Fruit fly (Drosophila melanogaster) whole organism, embryonic: ENCODE results near the gene CG10761.

Experiments used
- Asciz ChIP-seq: fragments of 200-800 bp; sonication (Bioruptor generic); optimal IDR thresholded peaks from 2 replicates; lab custom pipeline; 2017; ENCODE audit warnings: missing biosample characterization, mild to moderate bottlenecking, missing genetic modification characterization, missing genetic modification reagents
- BtbVII ChIP-seq: fragments of 200-800 bp; sonication (Bioruptor generic); optimal IDR thresholded peaks from 3 replicates; lab custom pipeline; 2017; ENCODE audit warnings: missing biosample characterization, mild to moderate bottlenecking, missing genetic modification characterization
- C15 ChIP-seq: fragments of 200-800 bp; sonication (Bioruptor generic); IDR thresholded peaks from 3 replicates; pipeline ENCODE4 v1.3.6; 2022; ENCODE audit warnings: missing biosample characterization, missing genetic modification characterization
- CG10959 ChIP-seq: fragments of 200-800 bp; sonication (Bioruptor generic); IDR thresholded peaks from 2 replicates; pipeline ENCODE4 v1.3.6; 2022; ENCODE audit warnings: missing biosample characterization, missing genetic modification characterization
- CG1603 ChIP-seq: fragments of 200-800 bp; sonication (Bioruptor generic); optimal IDR thresholded peaks from 2 replicates; lab custom pipeline; 2019; ENCODE audit warnings: missing biosample characterization, mild to moderate bottlenecking, missing genetic modification characterization, moderate library complexity
- CG16813 ChIP-seq: fragments of 200-800 bp; sonication (Bioruptor generic); IDR thresholded peaks from 3 replicates; pipeline ENCODE4 v1.3.6; 2022; ENCODE audit warnings: missing biosample characterization, missing genetic modification characterization; ENCODE audit not compliant: partially characterized antibody
- CG17328 ChIP-seq: fragments of 200-800 bp; sonication (Bioruptor generic); IDR thresholded peaks from 2 replicates; pipeline ENCODE4 v1.3.6; 2022; ENCODE audit warnings: missing biosample characterization, missing genetic modification characterization
- CG17612 ChIP-seq: fragments of 200-800 bp; sonication (Bioruptor generic); IDR thresholded peaks from 2 replicates; pipeline ENCODE4 v1.3.6; 2022; ENCODE audit warnings: missing biosample characterization, missing genetic modification characterization
- CG17829 ChIP-seq: fragments of 200-800 bp; optimal IDR thresholded peaks from 2 replicates; lab custom pipeline; 2019; ENCODE audit warnings: missing biosample characterization, mild to moderate bottlenecking, missing genetic modification characterization, moderate library complexity
- CG2889 ChIP-seq: fragments of 200-800 bp; sonication (Bioruptor generic); IDR thresholded peaks from 3 replicates; pipeline ENCODE4 v1.3.6; 2022; ENCODE audit warnings: missing biosample characterization, missing genetic modification characterization
- CG30020 ChIP-seq: fragments of 200-800 bp; optimal IDR thresholded peaks from 2 replicates; lab custom pipeline; 2019; ENCODE audit warnings: missing biosample characterization, mild to moderate bottlenecking, missing genetic modification characterization, moderate library complexity
- CG3407 ChIP-seq: fragments of 200-800 bp; sonication (Bioruptor generic); optimal IDR thresholded peaks from 2 replicates; lab custom pipeline; 2018; ENCODE audit warnings: missing biosample characterization, mild to moderate bottlenecking, missing genetic modification characterization
- CG34224 ChIP-seq: fragments of 200-800 bp; sonication (Bioruptor generic); IDR thresholded peaks from 3 replicates; pipeline ENCODE4 v1.3.6; 2022; ENCODE audit warnings: missing biosample characterization, missing genetic modification characterization; ENCODE audit not compliant: partially characterized antibody
- CG4328 ChIP-seq: fragments of 200-800 bp; sonication (Bioruptor generic); optimal IDR thresholded peaks from 3 replicates; lab custom pipeline; 2017; ENCODE audit warnings: missing biosample characterization, missing genetic modification reagents, missing genetic modification characterization
- CG4360 ChIP-seq: fragments of 200-800 bp; sonication (Bioruptor generic); IDR thresholded peaks from 2 replicates; pipeline ENCODE4 v1.3.6; 2022; ENCODE audit warnings: missing biosample characterization, missing genetic modification characterization
- CG4617 ChIP-seq: fragments of 200-800 bp; sonication (Bioruptor generic); optimal IDR thresholded peaks from 3 replicates; lab custom pipeline; 2016; ENCODE audit warnings: missing biosample characterization, missing genetic modification characterization, borderline replicate concordance
- CG5953 ChIP-seq: fragments of 200-800 bp; sonication (Bioruptor generic); IDR thresholded peaks from 2 replicates; pipeline ENCODE4 v1.3.6; 2022; ENCODE audit warnings: missing biosample characterization, missing genetic modification characterization
- CG6791 ChIP-seq: fragments of 200-800 bp; sonication (Bioruptor generic); IDR thresholded peaks from 3 replicates; pipeline ENCODE4 v1.3.6; 2022; ENCODE audit warnings: missing biosample characterization, missing genetic modification characterization; ENCODE audit not compliant: partially characterized antibody
- CG7963 ChIP-seq: fragments of 200-800 bp; sonication (Bioruptor generic); IDR thresholded peaks from 3 replicates; pipeline ENCODE4 v1.3.6; 2022; ENCODE audit warnings: missing biosample characterization, missing genetic modification characterization; ENCODE audit not compliant: partially characterized antibody
- CG9215 ChIP-seq: fragments of 200-800 bp; sonication (Bioruptor generic); IDR thresholded peaks from 2 replicates; pipeline ENCODE4 v1.3.6; 2022; ENCODE audit warnings: missing biosample characterization, missing genetic modification characterization
- CG9797 ChIP-seq: fragments of 200-800 bp; sonication (Bioruptor generic); optimal IDR thresholded peaks from 3 replicates; lab custom pipeline; 2018; ENCODE audit warnings: missing biosample characterization, mild to moderate bottlenecking, missing genetic modification characterization
- CHES-1-like ChIP-seq: fragments of 200-800 bp; sonication (Bioruptor generic); optimal IDR thresholded peaks from 2 replicates; lab custom pipeline; 2016; ENCODE audit warnings: missing biosample characterization, missing genetic modification characterization
- Ets65A ChIP-seq: fragments of 200-800 bp; sonication (Bioruptor generic); peaks from one replicate; lab custom pipeline; 2016; ENCODE audit warnings: missing biosample characterization, missing genetic modification characterization
- H15 ChIP-seq: fragments of 200-800 bp; sonication (Bioruptor generic); IDR thresholded peaks from 3 replicates; pipeline ENCODE4 v1.3.6; 2022; ENCODE audit warnings: missing biosample characterization, missing genetic modification characterization
- HLH4C ChIP-seq: fragments of 200-800 bp; sonication (Bioruptor generic); IDR thresholded peaks from 3 replicates; pipeline ENCODE4 v1.3.6; 2022; ENCODE audit warnings: missing biosample characterization, missing genetic modification characterization; ENCODE audit not compliant: partially characterized antibody
- Hr51 ChIP-seq, 2 experiments: fragments of 200-800 bp; sonication (Bioruptor generic); optimal IDR thresholded peaks; 2 replicates in 1 of 2; 3 replicates in 1 of 2; lab custom pipeline; 2016 to 2018; ENCODE audit warnings: missing biosample characterization in 2 of 2, missing genetic modification characterization in 2 of 2, mild to moderate bottlenecking in 1 of 2, moderate library complexity in 1 of 2
- Hr78 ChIP-seq, 2 experiments: fragments of 200-800 bp in 1 of 2; fragments of >200 bp in 1 of 2; sonication (Bioruptor generic) in 1 of 2; optimal IDR thresholded peaks; 2 replicates each; lab custom pipeline; 2017 to 2019; ENCODE audit warnings: missing biosample characterization in 2 of 2, missing genetic modification characterization in 2 of 2, mild to moderate bottlenecking in 1 of 2, moderate library complexity in 1 of 2
- MBD-R2 ChIP-seq: fragments of 200-800 bp; sonication (Bioruptor generic); IDR thresholded peaks from 2 replicates; pipeline ENCODE4 v1.3.6; 2022; ENCODE audit warnings: missing biosample characterization, missing genetic modification characterization
- MESR4 ChIP-seq: fragments of 200-800 bp; sonication (Bioruptor generic); optimal IDR thresholded peaks from 2 replicates; lab custom pipeline; 2018; ENCODE audit warnings: missing biosample characterization, mild to moderate bottlenecking, missing genetic modification characterization, moderate library complexity
- Myb ChIP-seq: fragments of 200-800 bp; sonication (Bioruptor generic); optimal IDR thresholded peaks from 2 replicates; lab custom pipeline; 2016; ENCODE audit warnings: missing biosample characterization, missing genetic modification characterization
- Rx ChIP-seq: fragments of 200-800 bp; sonication (Bioruptor generic); IDR thresholded peaks from 2 replicates; pipeline ENCODE4 v1.3.6; 2022; ENCODE audit warnings: missing biosample characterization, missing genetic modification characterization
- Scr ChIP-seq: fragments of 200-800 bp; sonication (Bioruptor generic); IDR thresholded peaks from 2 replicates; pipeline ENCODE4 v1.3.6; 2022; ENCODE audit warnings: missing biosample characterization, missing genetic modification characterization; ENCODE audit not compliant: partially characterized antibody
- Tbp ChIP-seq: fragments of >200 bp; optimal IDR thresholded peaks from 2 replicates; lab custom pipeline; 2018; ENCODE audit warnings: missing biosample characterization, missing genetic modification characterization
- ato ChIP-seq: fragments of 200-800 bp; sonication (Bioruptor generic); IDR thresholded peaks from 2 replicates; pipeline ENCODE4 v1.3.6; 2022; ENCODE audit warnings: missing biosample characterization, missing genetic modification characterization; ENCODE audit not compliant: partially characterized antibody
- chinmo ChIP-seq: fragments of 200-800 bp; sonication (Bioruptor generic); IDR thresholded peaks from 4 replicates; pipeline ENCODE4 v1.3.6; 2022; ENCODE audit warnings: missing biosample characterization, missing genetic modification characterization; ENCODE audit not compliant: partially characterized antibody
- ci ChIP-seq: fragments of 200-800 bp; sonication (Bioruptor generic); IDR thresholded peaks from 3 replicates; pipeline ENCODE4 v1.3.6; 2022; ENCODE audit warnings: missing biosample characterization, missing genetic modification characterization
- da ChIP-seq: fragments of 200-800 bp; sonication (Bioruptor generic); optimal IDR thresholded peaks from 2 replicates; lab custom pipeline; 2016; ENCODE audit warnings: missing biosample characterization, missing genetic modification characterization
- dimm ChIP-seq: fragments of 200-800 bp; sonication (Bioruptor generic); IDR thresholded peaks from 2 replicates; pipeline ENCODE4 v1.3.6; 2022; ENCODE audit warnings: missing biosample characterization, missing genetic modification characterization
- esg ChIP-seq: fragments of 200-800 bp; sonication (Bioruptor generic); conservative IDR thresholded peaks from 2 replicates; pipeline ENCODE4 v1.3.6; 2022; ENCODE audit warnings: missing biosample characterization, missing genetic modification characterization
- exex ChIP-seq: fragments of 200-800 bp; sonication (Bioruptor generic); optimal IDR thresholded peaks from 4 replicates; lab custom pipeline; 2018; ENCODE audit warnings: missing biosample characterization, mild to moderate bottlenecking, missing genetic modification characterization, moderate library complexity
- fru ChIP-seq: fragments of >200 bp; optimal IDR thresholded peaks from 2 replicates; lab custom pipeline; 2017
- h ChIP-seq: fragments of >200 bp; optimal IDR thresholded peaks from 2 replicates; lab custom pipeline; 2017
- hbn ChIP-seq: fragments of 200-800 bp; sonication (Bioruptor generic); IDR thresholded peaks from 2 replicates; pipeline ENCODE4 v1.3.6; 2022; ENCODE audit warnings: missing biosample characterization, missing genetic modification characterization; ENCODE audit not compliant: partially characterized antibody
- kay ChIP-seq: fragments of 200-800 bp; sonication (Bioruptor generic); optimal IDR thresholded peaks from 2 replicates; lab custom pipeline; 2016; ENCODE audit warnings: missing biosample characterization, missing genetic modification characterization
- lola ChIP-seq, 3 experiments: fragments of >200 bp in 2 of 3; fragments of 200-800 bp in 1 of 3; sonication (Bioruptor generic) in 1 of 3; optimal IDR thresholded peaks; 2 replicates each; lab custom pipeline; 2017 to 2019; ENCODE audit warnings: missing biosample characterization in 3 of 3, missing genetic modification characterization in 3 of 3, mild to moderate bottlenecking in 1 of 3, moderate library complexity in 1 of 3
- slp2 ChIP-seq: fragments of 200-800 bp; sonication (Bioruptor generic); optimal IDR thresholded peaks from 2 replicates; lab custom pipeline; 2016; ENCODE audit warnings: missing biosample characterization, missing genetic modification characterization
- sna ChIP-seq: fragments of 200-800 bp; sonication (Bioruptor generic); IDR thresholded peaks from 2 replicates; pipeline ENCODE4 v1.3.6; 2022; ENCODE audit warnings: missing biosample characterization, missing genetic modification characterization; ENCODE audit not compliant: partially characterized antibody
- stwl ChIP-seq: fragments of 200-800 bp; sonication (Bioruptor generic); optimal IDR thresholded peaks from 3 replicates; lab custom pipeline; 2018; ENCODE audit warnings: missing biosample characterization, mild to moderate bottlenecking, missing genetic modification characterization, moderate library complexity

CG10761 gene

DNA sequence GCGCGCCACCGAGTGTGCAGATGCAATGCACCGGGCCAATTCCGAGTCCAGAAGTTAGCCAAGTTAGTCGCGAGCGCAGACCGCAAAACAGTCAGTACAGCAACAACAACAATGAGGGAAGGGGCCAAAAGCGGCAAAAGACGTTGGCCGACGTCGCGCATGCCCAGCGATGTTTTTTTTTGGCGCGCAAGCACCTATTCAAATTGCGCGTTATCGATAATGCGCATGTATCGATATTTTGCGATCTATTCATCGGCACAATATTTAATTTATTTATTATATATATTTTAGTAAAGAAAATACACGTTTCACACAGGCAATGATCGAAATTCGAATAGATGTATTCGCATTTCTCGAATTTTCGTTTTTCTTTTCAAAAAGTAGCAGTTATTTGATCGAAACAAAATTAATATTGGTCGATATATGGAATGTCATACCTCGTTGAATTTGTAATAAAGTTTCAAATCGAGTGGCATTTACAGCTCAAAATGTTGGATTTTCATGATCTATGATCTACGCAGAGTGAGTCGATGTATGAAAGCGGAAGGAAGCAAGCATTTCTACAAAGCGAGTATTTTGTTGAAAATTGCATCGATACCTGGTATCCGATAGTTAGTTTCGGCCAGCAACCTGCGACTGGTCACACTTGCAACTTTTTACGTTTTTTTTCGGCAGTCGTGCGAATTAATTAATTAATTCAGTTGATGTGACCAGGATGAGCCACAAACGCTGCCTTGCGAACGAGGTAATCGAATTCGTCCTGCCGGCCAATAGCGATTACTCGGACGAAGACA is 33.2 kb downstream of the CG10761 start, which contains the start of gene CG2116 (continued):
- TF ChIP-seq h (lab: Kevin White, UChicago) (no peak), lola (GFP tag; optimal IDR thresholded peaks at IDR 0.05; lab: Kevin White, UChicago) (peak in 1 of 3 experiments; percentile 6), Myb (GFP tag; lab: Kevin White, UChicago) (peak; percentile 47), hbn (GFP tag; lab: Robert Waterston, UW) (peak; percentile 59; the same call in 1 of the 2 replicates), CG4328 (GFP tag; lab: Kevin White, UChicago) (no peak), CG4617 (GFP tag; lab: Kevin White, UChicago) (peak; percentile 48), MBD-R2 (peak; percentile 47), CG4360 (peak; percentile 54), CG30020 (tag; lab: Kevin White, UChicago) (peak; percentile 45), Tbp (no peak), Ets65A (peak; percentile 70), ci (GFP tag; lab: Robert Waterston, UW) (0 out of 3 replicates have a peak, but pooled peaks have one; percentile 25), CG9797 (GFP tag; lab: Kevin White, UChicago) (peak; percentile 78), CG17328 (GFP tag; lab: Robert Waterston, UW) (no peak), CG9215 (no peak), Scr (GFP tag; lab: Robert Waterston, UW) (peak; percentile 79), CG16813 (GFP tag; lab: Robert Waterston, UW) (peak; percentile 79), CG7963 (GFP tag; lab: Robert Waterston, UW) (peak; percentile 59; the same call in 2 of the 3 replicates), CG2889 (GFP tag; lab: Robert Waterston, UW) (no peak), esg (GFP tag; lab: Robert Waterston, UW) (no peak), CG1603 (tag; lab: Kevin White, UChicago) (peak; percentile 49), Hr78 (GFP tag; optimal IDR thresholded peaks at IDR 0.05; lab: Kevin White, UChicago) (no peak), CG5953 (no peak), fru (no peak), Rx (no peak), BtbVII (GFP tag; lab: Kevin White, UChicago) (no peak), CG6791 (GFP tag; lab: Robert Waterston, UW) (peak; percentile 64), CG17829 (tag; lab: Kevin White, UChicago) (peak; percentile 3), stwl (tag; lab: Kevin White, UChicago) (peak; percentile 18), MESR4 (GFP tag; lab: Kevin White, UChicago) (peak; percentile 84), CG17612 (GFP tag; lab: Robert Waterston, UW) (no peak), H15 (GFP tag; lab: Robert Waterston, UW) (no peak), C15 (GFP tag; lab: Robert Waterston, UW) (no peak), kay (GFP tag; lab: Kevin White, UChicago) (no peak), slp2 (GFP tag; lab: Kevin White, UChicago) (no peak), da (GFP tag; lab: Kevin White, UChicago) (no peak), Asciz (GFP tag; lab: Kevin White, UChicago) (no peak), CG10959 (GFP tag; lab: Robert Waterston, UW) (no peak), Hr51 (GFP tag; optimal IDR thresholded peaks at IDR 0.05; lab: Kevin White, UChicago) (no peak), dimm (GFP tag; lab: Robert Waterston, UW) (no peak), CG3407 (GFP tag; lab: Kevin White, UChicago) (no peak), chinmo (GFP tag; lab: Robert Waterston, UW) (peak; percentile 70), CG34224 (GFP tag; lab: Robert Waterston, UW) (peak; percentile 53; the same call in 2 of the 3 replicates), exex (tag; lab: Kevin White, UChicago) (no peak), sna (0 out of 2 replicates have a peak, but pooled peaks have one; percentile 30), CHES-1-like (GFP tag; lab: Kevin White, UChicago) (no peak), ato (GFP tag; lab: Robert Waterston, UW) (peak; percentile 63), HLH4C (peak; percentile 63; the same call in 2 of the 3 replicates)
